Fruit fly (Drosophila melanogaster) whole organism, embryonic: Measurements from ENCODE around the gene wfs1.
A peak's percentile ranks its signal among the peaks of the same experiment; 100 is the strongest.

Experiments
- Atf3 ChIP-seq: fragments of 200-800 bp; sonication (Bioruptor generic); optimal IDR thresholded peaks from 3 replicates; lab custom pipeline; 2016; ENCODE audit warnings: missing biosample characterization, missing genetic modification characterization
- Bteb2 ChIP-seq: fragments of 200-800 bp; sonication (Bioruptor generic); optimal IDR thresholded peaks from 2 replicates; lab custom pipeline; 2016; ENCODE audit warnings: missing biosample characterization, missing genetic modification characterization
- CG10147 ChIP-seq: fragments of 200-800 bp; sonication (Bioruptor generic); optimal IDR thresholded peaks from 2 replicates; lab custom pipeline; 2019; ENCODE audit warnings: missing biosample characterization, mild to moderate bottlenecking, missing genetic modification characterization, moderate library complexity
- CG12236 ChIP-seq: fragments of 200-800 bp; sonication (Bioruptor generic); optimal IDR thresholded peaks from 2 replicates; lab custom pipeline; 2016; ENCODE audit warnings: missing biosample characterization, missing genetic modification characterization
- CG12299 ChIP-seq: fragments of 200-800 bp; sonication (Bioruptor generic); optimal IDR thresholded peaks from 2 replicates; lab custom pipeline; 2018; ENCODE audit warnings: missing biosample characterization, mild to moderate bottlenecking, missing genetic modification characterization
- CG1233 ChIP-seq: fragments of 200-800 bp; sonication (Bioruptor generic); optimal IDR thresholded peaks from 4 replicates; lab custom pipeline; 2018; ENCODE audit warnings: missing biosample characterization, mild to moderate bottlenecking, missing genetic modification characterization
- CG15011 ChIP-seq: fragments of 200-800 bp; sonication (Bioruptor generic); optimal IDR thresholded peaks from 3 replicates; lab custom pipeline; 2018; ENCODE audit warnings: missing biosample characterization, mild to moderate bottlenecking, missing genetic modification characterization
- CG1529 ChIP-seq: fragments of 200-800 bp; sonication (Bioruptor generic); optimal IDR thresholded peaks from 3 replicates; lab custom pipeline; 2018; ENCODE audit warnings: missing biosample characterization, missing genetic modification characterization
- CG16813 ChIP-seq: fragments of 200-800 bp; sonication (Bioruptor generic); IDR thresholded peaks from 3 replicates; pipeline ENCODE4 v1.3.6; 2022; ENCODE audit warnings: missing biosample characterization, missing genetic modification characterization; ENCODE audit not compliant: partially characterized antibody
- CG18011 ChIP-seq: fragments of 200-800 bp; sonication (Bioruptor generic); optimal IDR thresholded peaks from 2 replicates; lab custom pipeline; 2017; ENCODE audit warnings: missing biosample characterization, missing genetic modification characterization, mild to moderate bottlenecking, moderate library complexity, missing genotype
- CG1832 ChIP-seq: fragments of 200-800 bp; sonication (Bioruptor generic); optimal IDR thresholded peaks from 2 replicates; lab custom pipeline; 2017; ENCODE audit warnings: missing biosample characterization, mild to moderate bottlenecking, missing genetic modification characterization, inconsistent platforms
- CG2116 ChIP-seq: fragments of 200-800 bp; sonication (Bioruptor generic); optimal IDR thresholded peaks from 3 replicates; lab custom pipeline; 2018; ENCODE audit warnings: missing biosample characterization, mild to moderate bottlenecking, missing genetic modification characterization
- CG30403 ChIP-seq: fragments of 200-800 bp; sonication (Bioruptor generic); optimal IDR thresholded peaks from 3 replicates; lab custom pipeline; 2016; ENCODE audit warnings: missing biosample characterization, missing genetic modification characterization
- CG3065 ChIP-seq: fragments of 200-800 bp; sonication (Bioruptor generic); optimal IDR thresholded peaks from 2 replicates; lab custom pipeline; 2016; ENCODE audit warnings: missing biosample characterization, missing genetic modification characterization
- CG32772 ChIP-seq: fragments of 200-800 bp; sonication (Bioruptor generic); IDR thresholded peaks from 2 replicates; pipeline ENCODE4 v1.3.6; 2022; ENCODE audit warnings: missing biosample characterization, missing genetic modification characterization
- CG34422 ChIP-seq: fragments of 200-800 bp; sonication (Bioruptor generic); IDR thresholded peaks from 3 replicates; pipeline ENCODE4 v1.3.6; 2022; ENCODE audit warnings: missing biosample characterization, missing genetic modification characterization
- CG4328 ChIP-seq: fragments of 200-800 bp; sonication (Bioruptor generic); optimal IDR thresholded peaks from 3 replicates; lab custom pipeline; 2017; ENCODE audit warnings: missing biosample characterization, missing genetic modification reagents, missing genetic modification characterization
- CG6854 ChIP-seq: fragments of 200-800 bp; sonication (Bioruptor generic); optimal IDR thresholded peaks from 3 replicates; lab custom pipeline; 2017; ENCODE audit warnings: missing biosample characterization, mild to moderate bottlenecking, missing genetic modification characterization
- CG7372 ChIP-seq: fragments of 200-800 bp; sonication (Bioruptor generic); IDR thresholded peaks from 2 replicates; pipeline ENCODE4 v1.3.6; 2022; ENCODE audit warnings: missing biosample characterization, missing genetic modification characterization
- CG7556 ChIP-seq: fragments of 200-800 bp; sonication (Bioruptor generic); optimal IDR thresholded peaks from 2 replicates; lab custom pipeline; 2017; ENCODE audit warnings: missing biosample characterization, mild to moderate bottlenecking, missing genetic modification characterization
- CG9817 ChIP-seq: fragments of 200-800 bp; sonication (Bioruptor generic); optimal IDR thresholded peaks from 2 replicates; lab custom pipeline; 2018; ENCODE audit warnings: missing biosample characterization, mild to moderate bottlenecking, missing genetic modification characterization, moderate library complexity
- Dbx ChIP-seq: fragments of 200-800 bp; sonication (Bioruptor generic); IDR thresholded peaks from 3 replicates; pipeline ENCODE4 v1.3.6; 2022; ENCODE audit warnings: missing biosample characterization, missing genetic modification characterization
- Drgx ChIP-seq: fragments of 200-800 bp; sonication (Bioruptor generic); IDR thresholded peaks from 2 replicates; pipeline ENCODE4 v1.3.6; 2022; ENCODE audit warnings: missing biosample characterization, missing genetic modification characterization
- Fer2 ChIP-seq: fragments of 200-800 bp; sonication (Bioruptor generic); optimal IDR thresholded peaks from 2 replicates; lab custom pipeline; 2018; ENCODE audit warnings: missing biosample characterization, mild to moderate bottlenecking, missing genetic modification characterization, moderate library complexity
- Hey ChIP-seq: fragments of 200-800 bp; sonication (Bioruptor generic); optimal IDR thresholded peaks from 3 replicates; lab custom pipeline; 2018; ENCODE audit warnings: missing biosample characterization, mild to moderate bottlenecking, missing genetic modification characterization
- Hr78 ChIP-seq, 2 experiments: fragments of 200-800 bp in 1 of 2; fragments of >200 bp in 1 of 2; sonication (Bioruptor generic) in 1 of 2; optimal IDR thresholded peaks; 2 replicates each; lab custom pipeline; 2017 to 2019; ENCODE audit warnings: missing biosample characterization in 2 of 2, missing genetic modification characterization in 2 of 2, mild to moderate bottlenecking in 1 of 2, moderate library complexity in 1 of 2
- Max ChIP-seq: fragments of 200-800 bp; sonication (Bioruptor generic); optimal IDR thresholded peaks from 2 replicates; lab custom pipeline; 2016; ENCODE audit warnings: missing biosample characterization, mild to moderate bottlenecking, missing genetic modification characterization
- Meics ChIP-seq: fragments of 200-800 bp; sonication (Bioruptor generic); optimal IDR thresholded peaks from 2 replicates; lab custom pipeline; 2017; ENCODE audit warnings: missing biosample characterization, mild to moderate bottlenecking, missing genetic modification characterization
- NfI ChIP-seq: fragments of 200-800 bp; sonication (Bioruptor generic); optimal IDR thresholded peaks from 3 replicates; lab custom pipeline; 2018; ENCODE audit warnings: missing biosample characterization, mild to moderate bottlenecking, missing genetic modification characterization, moderate library complexity
- Oli ChIP-seq: fragments of 200-800 bp; sonication (Bioruptor generic); optimal IDR thresholded peaks from 2 replicates; lab custom pipeline; 2018; ENCODE audit warnings: missing biosample characterization, mild to moderate bottlenecking, missing genetic modification characterization, moderate library complexity
- Stat92E ChIP-seq, 3 experiments: fragments of >200 bp in 2 of 3; fragments of 200-800 bp in 1 of 3; sonication (Bioruptor generic) in 1 of 3; optimal IDR thresholded peaks; 2 replicates each; lab custom pipeline; 2017 to 2019; ENCODE audit warnings: missing biosample characterization in 3 of 3, missing genetic modification characterization in 3 of 3, mild to moderate bottlenecking in 1 of 3, moderate library complexity in 1 of 3
- al ChIP-seq: fragments of 200-800 bp; sonication (Bioruptor generic); IDR thresholded peaks from 2 replicates; pipeline ENCODE4 v1.3.6; 2022; ENCODE audit warnings: missing biosample characterization, missing genetic modification characterization
- ase ChIP-seq: fragments of 200-800 bp; sonication (Bioruptor generic); IDR thresholded peaks from 3 replicates; pipeline ENCODE4 v1.3.6; 2022; ENCODE audit warnings: missing biosample characterization, missing genetic modification characterization
- bcd ChIP-seq: fragments of 200-800 bp; sonication (Bioruptor generic); optimal IDR thresholded peaks from 2 replicates; lab custom pipeline; 2017; ENCODE audit warnings: missing biosample characterization, mild to moderate bottlenecking, missing genetic modification characterization
- dati ChIP-seq: fragments of 200-800 bp; sonication (Bioruptor generic); IDR thresholded peaks from 2 replicates; pipeline ENCODE4 v1.3.6; 2022; ENCODE audit warnings: missing biosample characterization, missing genetic modification characterization
- dmrt99B ChIP-seq: fragments of 200-800 bp; sonication (Bioruptor generic); optimal IDR thresholded peaks from 2 replicates; lab custom pipeline; 2018; ENCODE audit warnings: missing biosample characterization, mild to moderate bottlenecking, missing genetic modification characterization, moderate library complexity
- en ChIP-seq: fragments of 200-800 bp; sonication (Bioruptor generic); optimal IDR thresholded peaks from 2 replicates; lab custom pipeline; 2016; ENCODE audit warnings: missing biosample characterization, missing genetic modification characterization
- ewg ChIP-seq: fragments of 200-800 bp; sonication (Bioruptor generic); optimal IDR thresholded peaks from 3 replicates; lab custom pipeline; 2017; ENCODE audit warnings: mild to moderate bottlenecking, missing biosample characterization, missing genetic modification reagents, missing genetic modification characterization
- fru ChIP-seq: fragments of >200 bp; optimal IDR thresholded peaks from 2 replicates; lab custom pipeline; 2017
- gsb ChIP-seq: fragments of 200-800 bp; sonication (Bioruptor generic); IDR thresholded peaks from 2 replicates; pipeline ENCODE4 v1.3.6; 2022; ENCODE audit warnings: missing biosample characterization, missing genetic modification characterization
- h ChIP-seq: fragments of >200 bp; optimal IDR thresholded peaks from 2 replicates; lab custom pipeline; 2017
- jing ChIP-seq: fragments of 200-800 bp; sonication (Bioruptor generic); optimal IDR thresholded peaks from 2 replicates; lab custom pipeline; 2018; ENCODE audit warnings: missing biosample characterization, mild to moderate bottlenecking, missing genetic modification characterization
- lilli ChIP-seq: fragments of 200-800 bp; sonication (Bioruptor generic); optimal IDR thresholded peaks from 3 replicates; lab custom pipeline; 2016; ENCODE audit warnings: missing biosample characterization, missing genetic modification characterization
- mld ChIP-seq: fragments of 200-800 bp; sonication (Bioruptor generic); IDR thresholded peaks from 3 replicates; pipeline ENCODE4 v1.3.6; 2022; ENCODE audit warnings: missing biosample characterization, missing genetic modification characterization; ENCODE audit not compliant: partially characterized antibody
- otp ChIP-seq: fragments of 200-800 bp; sonication (Bioruptor generic); IDR thresholded peaks from 3 replicates; pipeline ENCODE4, ENCODE4 v1.3.6; 2022; ENCODE audit warnings: missing biosample characterization, missing genetic modification characterization
- pb ChIP-seq: fragments of 200-800 bp; sonication (Bioruptor generic); optimal IDR thresholded peaks from 3 replicates; lab custom pipeline; 2016; ENCODE audit warnings: missing biosample characterization, missing genetic modification characterization
- phol ChIP-seq: fragments of 200-800 bp; sonication (Bioruptor generic); optimal IDR thresholded peaks from 3 replicates; lab custom pipeline; 2018; ENCODE audit warnings: missing biosample characterization, mild to moderate bottlenecking, missing genetic modification characterization, moderate library complexity
- tll ChIP-seq, 2 experiments: fragments of 200-800 bp in 1 of 2; fragments of >200 bp in 1 of 2; sonication (Bioruptor generic) in 1 of 2; optimal IDR thresholded peaks; 2 replicates each; lab custom pipeline; 2017 to 2019; ENCODE audit warnings: missing biosample characterization in 2 of 2, missing genetic modification characterization in 2 of 2, mild to moderate bottlenecking in 1 of 2, moderate library complexity in 1 of 2
- toy ChIP-seq: fragments of 200-800 bp; sonication (Bioruptor generic); IDR thresholded peaks from 2 replicates; pipeline ENCODE4 v1.3.6; 2022; ENCODE audit warnings: missing biosample characterization, missing genetic modification characterization

Gene wfs1

dm6 chr3R:22667284-22667958, 22.8 kb downstream of the wfs1 start (continued):
- TF ChIP-seq bcd (GFP tag; lab: Kevin White, UChicago) (peak; percentile 87), ase (GFP tag; lab: Robert Waterston, UW) (peak; percentile 65; the same call in 1 of the 3 replicates), Stat92E (GFP tag; optimal IDR thresholded peaks at IDR 0.05; lab: Kevin White, UChicago) (peak in 1 of 3 experiments; percentile 54), CG7556 (peak; percentile 75), Oli (tag; lab: Kevin White, UChicago) (peak; percentile 86), CG12299 (tag; lab: Kevin White, UChicago) (no peak), otp (GFP tag; lab: Robert Waterston, UW) (peak; percentile 78; the same call in 2 of the 3 replicates), dati (GFP tag; lab: Robert Waterston, UW) (peak; percentile 44; the same call in 1 of the 2 replicates), h (no peak), CG1233 (peak; percentile 88), CG6854 (GFP tag; lab: Kevin White, UChicago) (peak; percentile 33), Hr78 (GFP tag; optimal IDR thresholded peaks at IDR 0.05; lab: Kevin White, UChicago) (peak in 1 of 2 experiments; percentile 73), CG10147 (peak; percentile 72), phol (tag; lab: Kevin White, UChicago) (peak; percentile 97), Bteb2 (peak; percentile 45), CG15011 (peak; percentile 66), en (GFP tag; lab: Kevin White, UChicago) (no peak), CG16813 (GFP tag; lab: Robert Waterston, UW) (no peak), al (GFP tag; lab: Robert Waterston, UW) (no peak), Max (GFP tag; lab: Kevin White, UChicago) (peak; percentile 39), lilli (GFP tag; lab: Kevin White, UChicago) (peak; percentile 50), CG30403 (GFP tag; lab: Kevin White, UChicago) (peak; percentile 80), dmrt99B (tag; lab: Kevin White, UChicago) (peak; percentile 96), tll (GFP tag; optimal IDR thresholded peaks at IDR 0.05; lab: Kevin White, UChicago) (no peak), CG1832 (GFP tag; lab: Kevin White, UChicago) (no peak), CG7372 (GFP tag; lab: Robert Waterston, UW) (peak; percentile 33; the same call in 1 of the 2 replicates), mld (GFP tag; lab: Robert Waterston, UW) (no peak), jing (GFP tag; lab: Kevin White, UChicago) (peak; percentile 75), pb (GFP tag; lab: Kevin White, UChicago) (peak; percentile 30), Meics (peak; percentile 67), ewg (peak; percentile 74), NfI (GFP tag; lab: Kevin White, UChicago) (peak; percentile 37), CG18011 (GFP tag; lab: Kevin White, UChicago) (no peak), CG4328 (GFP tag; lab: Kevin White, UChicago) (peak; percentile 48), Atf3 (GFP tag; lab: Kevin White, UChicago) (peak; percentile 65), gsb (GFP tag; lab: Robert Waterston, UW) (no peak), Dbx (GFP tag; lab: Robert Waterston, UW) (no peak), CG3065 (GFP tag; lab: Kevin White, UChicago) (peak; percentile 53), Fer2 (tag; lab: Kevin White, UChicago) (peak; percentile 13), fru (lab: Kevin White, UChicago) (no peak), CG34422 (GFP tag; lab: Robert Waterston, UW) (peak; percentile 76), CG1529 (peak; percentile 79), Hey (tag; lab: Kevin White, UChicago) (no peak), CG32772 (GFP tag; lab: Robert Waterston, UW) (peak; percentile 82), CG9817 (peak; percentile 52), toy (GFP tag; lab: Robert Waterston, UW) (no peak), CG12236 (GFP tag; lab: Kevin White, UChicago) (peak; percentile 38), Drgx (GFP tag; lab: Robert Waterston, UW) (peak; percentile 93), CG2116 (GFP tag; lab: Kevin White, UChicago) (peak; percentile 45)
